Fruit fly (Drosophila melanogaster) whole organism, wandering third instar larva: ENCODE results near the gene CG10097.

ENCODE experiments used
- Abd-B ChIP-seq: fragments of >200 bp; optimal IDR thresholded peaks from 2 replicates; lab custom pipeline; 2017; ENCODE audit warnings: missing biosample characterization, missing genetic modification characterization
- CG32264 ChIP-seq: fragments of 200-800 bp; sonication (Bioruptor generic); optimal IDR thresholded peaks from 2 replicates; lab custom pipeline; 2016; ENCODE audit warnings: missing biosample characterization, missing genetic modification characterization
- CG9705 ChIP-seq: fragments of 200-800 bp; sonication (Bioruptor generic); optimal IDR thresholded peaks from 2 replicates; lab custom pipeline; 2018; ENCODE audit warnings: missing biosample characterization, mild to moderate bottlenecking, missing genetic modification characterization
- Dfd ChIP-seq: fragments of >200 bp; optimal IDR thresholded peaks from 2 replicates; lab custom pipeline; 2017; ENCODE audit warnings: missing biosample characterization, missing genetic modification characterization
- Dif ChIP-seq: fragments of 200-275, 200-300 bp; sonication (Bioruptor generic); optimal IDR thresholded peaks from 2 replicates; lab custom pipeline; 2018; ENCODE audit warnings: missing biosample characterization, missing genetic modification characterization; ENCODE audit not compliant: partially characterized antibody
- HLH106 ChIP-seq: fragments of 200-800 bp; optimal IDR thresholded peaks from 3 replicates; lab custom pipeline; 2019; ENCODE audit warnings: missing biosample characterization, mild to moderate bottlenecking, missing genetic modification characterization, moderate library complexity
- Hnf4 ChIP-seq: fragments of 200-800 bp; sonication (Bioruptor generic); optimal IDR thresholded peaks from 2 replicates; lab custom pipeline; 2016; ENCODE audit warnings: missing biosample characterization, mild to moderate bottlenecking, missing genetic modification characterization
- Hr78 ChIP-seq: fragments of >200 bp; optimal IDR thresholded peaks from 2 replicates; lab custom pipeline; 2017; ENCODE audit warnings: missing biosample characterization, missing genetic modification characterization
- Hr83 ChIP-seq: fragments of 200-300 bp; sonication (Bioruptor generic); optimal IDR thresholded peaks from 2 replicates; lab custom pipeline; 2016; ENCODE audit warnings: missing biosample characterization, mild to moderate bottlenecking, missing genetic modification characterization, moderate library complexity; ENCODE audit not compliant: poor library complexity, severe bottlenecking
- Jra ChIP-seq: sonication (Bioruptor generic); optimal IDR thresholded peaks from 2 replicates; lab custom pipeline; 2016; ENCODE audit warnings: missing biosample characterization, missing genetic modification characterization
- Myc ChIP-seq: fragments of >200 bp; optimal IDR thresholded peaks from 2 replicates; lab custom pipeline; 2017
- N ChIP-seq: fragments of >200 bp; optimal IDR thresholded peaks from 2 replicates; lab custom pipeline; 2018; ENCODE audit warnings: missing biosample characterization, missing external identifiers, missing genetic modification characterization
- Rel ChIP-seq, 2 experiments: fragments of 200-800 bp; sonication (Bioruptor generic) in 1 of 2; optimal IDR thresholded peaks; 2 replicates in 1 of 2; 3 replicates in 1 of 2; lab custom pipeline; 2016 to 2019; ENCODE audit warnings: mild to moderate bottlenecking in 2 of 2, missing biosample characterization in 2 of 2, missing genetic modification characterization in 2 of 2, moderate library complexity in 1 of 2
- Sp1 ChIP-seq: fragments of 200-800 bp; sonication (Bioruptor generic); optimal IDR thresholded peaks from 3 replicates; lab custom pipeline; 2019; ENCODE audit warnings: missing biosample characterization, mild to moderate bottlenecking, missing genetic modification characterization, moderate library complexity
- Vsx2 ChIP-seq: fragments of 200-300, 225-300 bp; sonication (Bioruptor generic); optimal IDR thresholded peaks from 2 replicates; lab custom pipeline; 2018; ENCODE audit warnings: missing biosample characterization, missing genetic modification characterization; ENCODE audit not compliant: partially characterized antibody
- brk ChIP-seq: fragments of 200-800 bp; sonication (Bioruptor generic); optimal IDR thresholded peaks from 2 replicates; lab custom pipeline; 2016; ENCODE audit warnings: missing biosample characterization, mild to moderate bottlenecking, missing genetic modification characterization
- dl ChIP-seq, 2 experiments: fragments of 175-275, 200-275 bp in 1 of 2; fragments of 200-275 bp in 1 of 2; sonication (Bioruptor generic); optimal IDR thresholded peaks; lab custom pipeline; 2018; ENCODE audit warnings: mild to moderate bottlenecking in 2 of 2, missing biosample characterization in 2 of 2, missing genetic modification characterization in 2 of 2, moderate library complexity in 2 of 2; ENCODE audit not compliant: partially characterized antibody in 2 of 2, insufficient read depth in 1 of 2
- dmrt93B ChIP-seq: fragments of 200-800 bp; sonication (Bioruptor generic); optimal IDR thresholded peaks from 2 replicates; lab custom pipeline; 2018; ENCODE audit warnings: missing biosample characterization, mild to moderate bottlenecking, missing genetic modification characterization
- ey ChIP-seq: fragments of 200-800 bp; sonication (Bioruptor generic); optimal IDR thresholded peaks from 2 replicates; lab custom pipeline; 2016; ENCODE audit warnings: missing biosample characterization, missing genetic modification characterization
- fru ChIP-seq: fragments of 200-800 bp; sonication (Bioruptor generic); optimal IDR thresholded peaks from 3 replicates; lab custom pipeline; 2016; ENCODE audit warnings: missing biosample characterization, mild to moderate bottlenecking, missing genetic modification characterization
- jim ChIP-seq: fragments of 175-275, 200-325 bp; sonication (Bioruptor generic); optimal IDR thresholded peaks from 2 replicates; lab custom pipeline; 2016; ENCODE audit warnings: missing biosample characterization, mild to moderate bottlenecking, missing genetic modification characterization
- lola ChIP-seq: fragments of >200 bp; optimal IDR thresholded peaks from 2 replicates; lab custom pipeline; 2017; ENCODE audit warnings: missing biosample characterization, missing genetic modification characterization
- pan ChIP-seq: fragments of >200 bp; optimal IDR thresholded peaks from 2 replicates; lab custom pipeline; 2017
- psq ChIP-seq: fragments of 200-800 bp; sonication (Bioruptor generic); optimal IDR thresholded peaks from 3 replicates; lab custom pipeline; 2017; ENCODE audit warnings: missing biosample characterization, mild to moderate bottlenecking, missing genetic modification characterization, moderate library complexity
- rgr ChIP-seq: fragments of 200-800 bp; sonication (Bioruptor generic); optimal IDR thresholded peaks from 3 replicates; lab custom pipeline; 2016; ENCODE audit warnings: missing biosample characterization, mild to moderate bottlenecking, missing genetic modification characterization
- sage ChIP-seq: fragments of 200-800 bp; sonication (Bioruptor generic); optimal IDR thresholded peaks from 2 replicates; lab custom pipeline; 2016; ENCODE audit warnings: missing biosample characterization, mild to moderate bottlenecking, missing genetic modification characterization
- usp ChIP-seq: fragments of >200 bp; optimal IDR thresholded peaks from 2 replicates; lab custom pipeline; 2017; ENCODE audit warnings: missing biosample characterization, missing genetic modification characterization
- woc ChIP-seq: sonication (Bioruptor generic); optimal IDR thresholded peaks from 2 replicates; lab custom pipeline; 2016; ENCODE audit warnings: missing biosample characterization, mild to moderate bottlenecking, missing genetic modification characterization

The CG10097 gene

dm6 chr3R:12425510-12426309, 29.9 kb upstream of the CG10097 start, which contains the start of gene Pp1-87B:
TSS of gene Pp1-87B (minus strand) at chr3R:12425917.
- no peak for TF ChIP-seq Rel (GFP tag; optimal IDR thresholded peaks at IDR 0.05; lab: Kevin White, UChicago)
- peak; percentile 28 for TF ChIP-seq Rel (tag; optimal IDR thresholded peaks at IDR 0.05; lab: Kevin White, UChicago)
- no peak for TF ChIP-seq sage (GFP tag; lab: Kevin White, UChicago)
- peak; percentile 6 for TF ChIP-seq psq
- TF ChIP-seq dl (GFP tag; optimal IDR thresholded peaks at IDR 0.05; lab: Kevin White, UChicago; ENCODE audit: insufficient read depth in 1 of 2, partially characterized antibody in 2 of 2), result no peak
- TF ChIP-seq ey (GFP tag; lab: Kevin White, UChicago), result peak; percentile 4
- TF ChIP-seq lola, result no peak
- TF ChIP-seq pan (lab: Kevin White, UChicago), result no peak
- no peak for TF ChIP-seq Vsx2 (GFP tag; lab: Kevin White, UChicago)
- peak; percentile 24 for TF ChIP-seq HLH106 (tag; lab: Kevin White, UChicago)
- TF ChIP-seq Sp1, result peak; percentile 38
- TF ChIP-seq usp (GFP tag; lab: Kevin White, UChicago), result no peak
- TF ChIP-seq Jra (GFP tag; lab: Kevin White, UChicago), result no peak
- no peak for TF ChIP-seq CG32264 (GFP tag; lab: Kevin White, UChicago)
- no peak for TF ChIP-seq woc (GFP tag; lab: Kevin White, UChicago)
- no peak for TF ChIP-seq fru (GFP tag; lab: Kevin White, UChicago)
- peak; percentile 38 for TF ChIP-seq CG9705 (GFP tag; lab: Kevin White, UChicago)
- TF ChIP-seq Abd-B (GFP tag; lab: Kevin White, UChicago), result no peak
- TF ChIP-seq jim (GFP tag; lab: Kevin White, UChicago), result no peak
- no peak for TF ChIP-seq Hnf4 (GFP tag; lab: Kevin White, UChicago)
- TF ChIP-seq Dfd (GFP tag; lab: Kevin White, UChicago), result no peak
- TF ChIP-seq Myc (lab: Kevin White, UChicago), result peak; percentile 83
- TF ChIP-seq N (GFP tag; lab: Kevin White, UChicago), result no peak
- no peak for TF ChIP-seq brk

- TF ChIP-seq Dfd (GFP tag; lab: Kevin White, UChicago), result no peak
- no peak for TF ChIP-seq HLH106 (tag; lab: Kevin White, UChicago)
- TF ChIP-seq Hr78 (GFP tag; lab: Kevin White, UChicago), result no peak
- TF ChIP-seq Jra (GFP tag; lab: Kevin White, UChicago), result no peak
- peak; percentile 97 for TF ChIP-seq rgr (GFP tag; lab: Kevin White, UChicago)
- no peak for TF ChIP-seq sage (GFP tag; lab: Kevin White, UChicago)
Observed at dm6 chr3R:12423997-12424396, 28.2 kb upstream of the CG10097 start.

dm6 chr3R:12422379-12422975, 26.7 kb upstream of the CG10097 start, which contains the start of the genes Scgbeta and CG17202:
TSS of gene Scgbeta (minus strand) at chr3R:12422429.
TSS of gene CG17202 (plus strand) at chr3R:12422768.
- TF ChIP-seq Dfd (GFP tag; lab: Kevin White, UChicago) (no peak), Hr83 (GFP tag; lab: Kevin White, UChicago) (peak; percentile 56)

- no peak for TF ChIP-seq Hnf4 (GFP tag; lab: Kevin White, UChicago)
- peak; percentile 4 for TF ChIP-seq psq
- no peak for TF ChIP-seq Rel (GFP tag; optimal IDR thresholded peaks at IDR 0.05; lab: Kevin White, UChicago)
- peak; percentile 83 for TF ChIP-seq Rel (tag; optimal IDR thresholded peaks at IDR 0.05; lab: Kevin White, UChicago)
- TF ChIP-seq Dif (GFP tag; lab: Kevin White, UChicago), result no peak
- TF ChIP-seq Sp1, result peak; percentile 26
- TF ChIP-seq dmrt93B (GFP tag; lab: Kevin White, UChicago), result no peak
- TF ChIP-seq Vsx2 (GFP tag; lab: Kevin White, UChicago), result no peak
Observed at dm6 chr3R:12413274-12413958, 17.6 kb upstream of the CG10097 start, which contains the start of the genes Dip-C and pps. TSS of gene Dip-C (minus strand) at chr3R:12413759. TSS of gene pps (plus strand) at chr3R:12413828.
